Worm (Caenorhabditis elegans): ENCODE results near the gene M03C11.1.

The M03C11.1 gene

DNA sequence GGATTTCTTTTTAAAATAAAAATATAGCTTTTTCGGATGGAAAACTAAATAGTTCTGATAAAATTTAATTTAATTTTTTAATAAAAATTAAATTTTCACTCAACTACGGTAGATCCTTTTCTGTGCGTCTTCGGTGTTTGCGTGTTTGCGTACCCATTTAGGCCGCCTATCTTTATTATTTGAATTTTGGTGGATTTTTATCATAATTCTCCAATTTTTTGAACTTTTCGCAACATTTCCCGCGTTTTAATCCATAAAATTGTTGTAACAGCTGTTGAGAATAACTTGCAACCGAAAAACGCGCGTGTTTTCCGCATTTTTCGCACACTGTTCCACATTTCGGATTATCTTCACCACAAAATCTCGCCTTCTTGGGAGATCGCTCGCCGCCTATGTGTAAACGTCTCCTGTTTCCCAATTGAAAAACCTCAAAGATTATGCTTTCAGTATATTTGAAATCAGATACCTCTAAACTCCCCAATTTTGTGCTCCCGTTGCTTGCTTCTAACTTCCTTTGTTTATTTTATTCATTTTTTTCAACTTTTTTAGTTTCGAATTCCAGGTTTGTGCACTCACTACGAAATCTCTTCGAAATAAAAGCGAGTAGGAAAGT is 44.2 kb downstream of the M03C11.1 start, which contains the start of gene T07C4.3:
T07C4.3 (plus strand) TSS at position 563 of the 613 bp plus-strand sequence.
- TF ChIP-seq mdl-1 (tag; optimal IDR thresholded peaks at IDR 0.05) (no peak), nhr-77 (tag; optimal IDR thresholded peaks at IDR 0.05) (no peak), nhr-12 (tag; optimal IDR thresholded peaks at IDR 0.05) (no peak), egl-27 (tag; optimal IDR thresholded peaks at IDR 0.05) (no peak), alr-1 (tag; optimal IDR thresholded peaks at IDR 0.05) (no peak), lin-11 (tag; optimal IDR thresholded peaks at IDR 0.05) (no peak), nhr-25 (tag; optimal IDR thresholded peaks at IDR 0.05) (no peak), peb-1 (tag; optimal IDR thresholded peaks at IDR 0.05) (no peak)

DNA sequence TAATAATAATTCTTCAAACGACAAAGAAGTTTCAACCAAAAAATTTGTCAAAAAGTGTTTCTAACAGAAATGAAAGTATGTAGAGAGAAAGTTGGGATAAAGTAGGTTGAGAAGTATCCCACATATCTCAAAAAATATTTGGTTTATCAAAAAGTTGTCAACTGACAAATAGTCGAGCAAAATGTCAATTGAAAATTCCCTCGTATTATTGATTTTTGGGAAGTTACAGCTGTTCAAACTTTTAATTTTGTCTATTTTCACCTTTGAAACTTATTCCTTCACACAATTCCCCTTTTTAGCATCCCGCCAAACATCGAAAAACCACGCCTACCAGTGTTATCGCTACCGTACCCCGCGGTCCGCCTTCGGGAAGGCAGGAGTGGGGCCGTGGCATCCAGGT is 48.8 kb downstream of the M03C11.1 start, which contains the start of gene tbx-8:
tbx-8 (plus strand) TSS at position 301 of the 400 bp plus-strand sequence.
- TF ChIP-seq ztf-1 (GFP tag; conservative IDR thresholded peaks at IDR 0.05): no peak
- TF ChIP-seq lin-39 (tag; optimal IDR thresholded peaks at IDR 0.05): no peak
- no peak for TF ChIP-seq zag-1 (tag; optimal IDR thresholded peaks at IDR 0.05)
- TF ChIP-seq nhr-21 (tag; optimal IDR thresholded peaks at IDR 0.05): no peak
- TF ChIP-seq R02D3.7 (tag; optimal IDR thresholded peaks at IDR 0.05): no peak

DNA sequence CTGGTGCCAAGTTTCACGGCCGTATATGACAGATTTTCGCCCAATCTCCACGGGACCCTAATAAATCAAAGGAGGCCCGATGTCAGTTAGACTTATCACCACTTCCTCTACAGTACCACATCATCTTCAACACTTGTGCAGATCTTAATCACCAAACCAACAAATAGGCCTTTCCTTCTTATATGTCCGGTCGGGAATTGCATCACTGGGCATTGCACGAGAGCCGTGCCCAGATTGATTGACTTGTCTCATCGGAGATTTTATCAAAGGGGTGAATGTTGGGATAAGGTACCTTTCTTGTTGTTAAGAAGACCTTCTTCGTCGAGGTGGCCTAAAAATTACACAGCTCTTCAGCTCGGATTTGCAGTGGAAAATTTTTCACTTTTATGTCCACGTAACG is 51.1 kb downstream of the M03C11.1 start:
- no peak for TF ChIP-seq C34F6.9 (tag; optimal IDR thresholded peaks at IDR 0.05)
